Worm (Caenorhabditis elegans): ENCODE data around the gene tpa-1.
"Not testable (repeated sequence)": the region's sequence is repeated elsewhere in the genome, so short reads cannot be mapped to it uniquely, and the experiment has no call there.

Gene tpa-1

DNA sequence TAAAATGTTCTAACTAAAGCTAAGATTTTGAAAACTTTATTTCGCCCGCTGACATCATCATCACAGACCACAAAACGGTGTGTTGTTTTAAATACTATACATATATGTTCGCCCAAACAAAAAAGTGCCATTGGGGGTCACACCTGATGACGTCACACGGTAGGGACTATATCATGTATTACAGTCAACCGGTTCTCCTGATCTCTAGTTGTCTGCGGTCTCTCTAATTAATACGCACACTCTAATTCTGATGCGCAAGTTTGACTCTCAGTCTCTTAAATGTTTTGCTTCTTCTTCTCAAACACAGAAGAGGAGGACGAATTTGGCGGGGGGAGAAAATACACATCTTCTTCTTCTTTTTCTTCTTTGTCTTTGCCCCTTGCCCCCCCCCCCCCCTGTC is 11.1 kb downstream of the tpa-1 start (continued):
- TF ChIP-seq Y5F2A.4 (GFP tag; optimal IDR thresholded peaks at IDR 0.05) (no peak), mdl-1 (tag; optimal IDR thresholded peaks at IDR 0.05) (peak in 1 of 2 experiments; percentile 33), tag-97 (GFP tag; IDR thresholded peaks at IDR 0.05) (no peak), F37D6.2 (tag; optimal IDR thresholded peaks at IDR 0.05) (no peak), zfp-2 (tag; optimal IDR thresholded peaks at IDR 0.05) (no peak), nhr-11 (tag; optimal IDR thresholded peaks at IDR 0.05) (no peak), nhr-25 (tag; optimal IDR thresholded peaks at IDR 0.05; ENCODE audit: borderline replicate concordance, insufficient read depth) (peak; percentile 41), unc-62 (GFP tag; optimal IDR thresholded peaks at IDR 0.05 in 1 of 2) (peak in 1 of 2 experiments; percentile 85), unc-62 (tag; optimal IDR thresholded peaks at IDR 0.05) (no peak), pha-4 (GFP tag; IDR thresholded peaks at IDR 0.05) (no peak), pha-4 (tag; optimal IDR thresholded peaks at IDR 0.05) (no peak), zip-11 (GFP tag; IDR thresholded peaks at IDR 0.05) (no peak), hlh-30 (tag; optimal IDR thresholded peaks at IDR 0.05; ENCODE audit: insufficient read depth) (peak; percentile 77), ceh-20 (GFP tag; IDR thresholded peaks at IDR 0.05) (no peak), mdt-29 (GFP tag; IDR thresholded peaks at IDR 0.05) (no peak), dmd-6 (GFP tag; IDR thresholded peaks at IDR 0.05) (0 out of 2 replicates have a peak, but pooled peaks have one; percentile 18), php-3 (GFP tag; IDR thresholded peaks at IDR 0.05) (no peak), jun-1 (tag; optimal IDR thresholded peaks at IDR 0.05) (no peak), attf-4 (tag; optimal IDR thresholded peaks at IDR 0.05) (no peak), dmd-9 (GFP tag; IDR thresholded peaks at IDR 0.05) (no peak), D1046.2 (GFP tag; IDR thresholded peaks at IDR 0.05) (no peak), ZK337.2 (GFP tag; IDR thresholded peaks at IDR 0.05) (no peak), nhr-28 (tag; optimal IDR thresholded peaks at IDR 0.05) (peak; percentile 56), aha-1 (tag) (peak; percentile 57), T20F7.1 (GFP tag; optimal IDR thresholded peaks at IDR 0.05) (no peak), snpc-1.2 (GFP tag; IDR thresholded peaks at IDR 0.05) (no peak), set-16 (GFP tag; IDR thresholded peaks at IDR 0.05) (0 out of 2 replicates have a peak, but pooled peaks have one; percentile 6), lin-15B (tag; optimal IDR thresholded peaks at IDR 0.05) (no peak), hlh-11 (tag; optimal IDR thresholded peaks at IDR 0.05) (no peak), daf-12 (tag; optimal IDR thresholded peaks at IDR 0.05) (no peak), nhr-111 (GFP tag; optimal IDR thresholded peaks at IDR 0.05) (no peak), fkh-10 (GFP tag; optimal IDR thresholded peaks at IDR 0.05) (no peak), hmg-1.1 (GFP tag; IDR thresholded peaks at IDR 0.05) (0 out of 2 replicates have a peak, but pooled peaks have one; percentile 29), skn-1 (tag; optimal IDR thresholded peaks at IDR 0.05) (no peak), pqm-1 (tag; optimal IDR thresholded peaks at IDR 0.05) (no peak), sdz-12 (GFP tag; optimal IDR thresholded peaks at IDR 0.05) (no peak), T26A8.4 (GFP tag; IDR thresholded peaks at IDR 0.05) (no peak), spr-1 (tag; optimal IDR thresholded peaks at IDR 0.05) (no peak), unc-39 (tag; optimal IDR thresholded peaks at IDR 0.05) (no peak), daf-19 (GFP tag; conservative IDR thresholded peaks at IDR 0.05) (no peak)

ce11 chrIV:109307-109706 is 17.5 kb downstream of the tpa-1 start, which contains the start of gene B0545.4:
B0545.4 (minus strand) TSS chrIV:109407.
- TF ChIP-seq aha-1 (tag) (no peak), lin-29 (GFP tag; IDR thresholded peaks at IDR 0.05) (no peak)

DNA sequence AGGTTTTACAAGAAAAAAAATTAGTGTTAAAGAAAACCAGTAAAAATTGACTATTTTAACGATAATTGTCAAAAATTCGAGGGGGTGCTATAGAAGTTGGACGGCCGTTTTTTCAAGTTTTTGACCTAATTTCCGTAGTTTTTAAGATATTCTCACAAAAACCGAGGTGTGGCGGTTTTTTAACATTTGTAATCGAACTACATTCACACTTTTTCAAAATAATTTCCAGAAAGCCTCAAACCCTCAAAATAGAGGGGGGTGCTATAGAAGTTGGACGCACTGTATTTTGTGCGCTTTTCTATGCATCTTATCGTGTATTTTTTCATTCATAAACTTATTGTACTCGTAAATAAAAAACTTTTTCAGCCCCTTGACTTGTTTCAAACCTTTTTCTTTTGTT is 19.6 kb downstream of the tpa-1 start, which contains the start of gene F29C4.4:
F29C4.4 (plus strand) TSS at position 301 of the 400 bp plus-strand sequence.
- TF ChIP-seq lin-13 (GFP tag; optimal IDR thresholded peaks at IDR 0.05); set-16 (GFP tag; IDR thresholded peaks at IDR 0.05); pha-4 (GFP tag; IDR thresholded peaks at IDR 0.05); pha-4 (tag; optimal IDR thresholded peaks at IDR 0.05): not testable (repeated sequence)

Measured in whole organism, L4 larva.